Worm (Caenorhabditis elegans) whole organism, L1 larva: ENCODE results near the gene C09F5.3.

Source experiments
- C04F5.9 ChIP-seq: sonication (generic microtip); optimal IDR thresholded peaks from 2 replicates; lab custom pipeline; 2016; ENCODE audit warnings: missing genetic modification characterization, missing compliant biosample characterization
- aha-1 ChIP-seq: fragments of 150-350 bp; optimal IDR thresholded peaks from 2 replicates; lab custom pipeline; 2014; ENCODE audit warnings: missing biosample characterization, missing genetic modification characterization
- aly-2 ChIP-seq: fragments of 150-350 bp; optimal IDR thresholded peaks from 2 replicates; lab custom pipeline; 2014; ENCODE audit warnings: missing biosample characterization, missing genetic modification characterization
- irx-1 ChIP-seq: sonication (generic microtip); optimal IDR thresholded peaks from 2 replicates; lab custom pipeline; 2016; ENCODE audit warnings: missing genetic modification characterization, missing compliant biosample characterization
- lin-15B ChIP-seq: fragments of 150-350 bp; sonication (generic microtip); optimal IDR thresholded peaks from 3 replicates; lab custom pipeline; 2014; ENCODE audit warnings: missing biosample characterization, missing genetic modification characterization
- sup-37 ChIP-seq: fragments of 200-800 bp; sonication (Bioruptor generic); optimal IDR thresholded peaks from 2 replicates; lab custom pipeline; 2018; ENCODE audit warnings: mild to moderate bottlenecking, missing genetic modification characterization, missing compliant biosample characterization
- vab-15 ChIP-seq: sonication (generic microtip); optimal IDR thresholded peaks from 2 replicates; lab custom pipeline; 2017; ENCODE audit warnings: missing genotype, mild to moderate bottlenecking, missing genetic modification characterization, missing compliant biosample characterization

- no peak for TF ChIP-seq aha-1 (tag; lab: Kevin White, UChicago)
- no peak for TF ChIP-seq irx-1 (tag; lab: Kevin White, UChicago)
- no peak for TF ChIP-seq aly-2 (tag; lab: Kevin White, UChicago)
- TF ChIP-seq vab-15, result no peak
- TF ChIP-seq lin-15B, result no peak
- no peak for TF ChIP-seq C04F5.9 (tag; lab: Kevin White, UChicago)
- no peak for TF ChIP-seq sup-37
These were observed 13.5 kb downstream of the C09F5.3 start for ce11 chrIII:651587-651986.
